Worm (Caenorhabditis elegans) whole organism, young adult: ENCODE measurements around the gene aqp-3.
A peak's percentile ranks its signal among the peaks of the same experiment; 100 is the strongest.
"Not testable (repeated sequence)": the region's sequence is repeated elsewhere in the genome, so short reads cannot be mapped to it uniquely, and the experiment has no call there.

Experiments
- B0261.1 ChIP-seq: sonication (generic microtip); optimal IDR thresholded peaks from 2 replicates; lab custom pipeline; 2016; ENCODE audit warnings: mild to moderate bottlenecking, missing genetic modification characterization, moderate library complexity, missing compliant biosample characterization
- C06A6.2 ChIP-seq: fragments of 200-800 bp; sonication (Bioruptor generic); conservative IDR thresholded peaks from 2 replicates; pipeline ENCODE4 v1.3.6; 2022; ENCODE audit warnings: missing genetic modification characterization, missing compliant biosample characterization
- F52B5.7 ChIP-seq: sonication (generic microtip); optimal IDR thresholded peaks from 2 replicates; lab custom pipeline; 2016; ENCODE audit warnings: mild to moderate bottlenecking, missing genetic modification characterization, missing compliant biosample characterization
- K11D2.4 ChIP-seq: fragments of 200-800 bp; sonication (Bioruptor generic); IDR thresholded peaks from 2 replicates; pipeline ENCODE4 v1.3.6; 2022; ENCODE audit warnings: missing genetic modification reagents, missing genetic modification characterization, missing compliant biosample characterization
- K12H6.12 ChIP-seq: fragments of 200-800 bp; sonication (Bioruptor generic); optimal IDR thresholded peaks from 2 replicates; lab custom pipeline; 2018; ENCODE audit warnings: mild to moderate bottlenecking, missing genetic modification characterization, missing compliant biosample characterization
- T07F8.4 ChIP-seq: sonication (generic microtip); optimal IDR thresholded peaks from 2 replicates; lab custom pipeline; 2016; ENCODE audit warnings: mild to moderate bottlenecking, missing genetic modification characterization, moderate library complexity, missing compliant biosample characterization
- Y56A3A.18 ChIP-seq: fragments of 200-800 bp; sonication (Bioruptor generic); IDR thresholded peaks from 2 replicates; pipeline ENCODE4 v1.3.6; 2022; ENCODE audit warnings: missing genetic modification reagents, missing genetic modification characterization, missing compliant biosample characterization
- ZK185.1 ChIP-seq: sonication (generic microtip); optimal IDR thresholded peaks from 2 replicates; lab custom pipeline; 2016; ENCODE audit warnings: mild to moderate bottlenecking, missing genetic modification characterization, missing compliant biosample characterization; ENCODE audit not compliant: poor library complexity, severe bottlenecking
- ama-1 ChIP-seq, 3 experiments: fragments of 150-350 bp in 1 of 3; sonication (generic microtip) in 2 of 3; optimal IDR thresholded peaks; 2 replicates each; lab custom pipeline; 2014 to 2018; ENCODE audit warnings: missing biosample characterization in 2 of 3, missing genetic modification characterization in 2 of 3, missing genetic modification reagents in 2 of 3
- bed-1 ChIP-seq: fragments of 200-800 bp; sonication (Bioruptor generic); IDR thresholded peaks from 2 replicates; pipeline ENCODE4 v1.3.6; 2022; ENCODE audit warnings: missing genetic modification reagents, missing genetic modification characterization, missing compliant biosample characterization
- bed-2 ChIP-seq: fragments of 200-800 bp; sonication (Bioruptor generic); IDR thresholded peaks from 2 replicates; pipeline ENCODE4 v1.3.6; 2022; ENCODE audit warnings: missing genetic modification reagents, missing genetic modification characterization, missing compliant biosample characterization
- cebp-1 ChIP-seq, 2 experiments: fragments of 200-800 bp in 1 of 2; sonication (Bioruptor generic) in 1 of 2; sonication (generic microtip) in 1 of 2; IDR thresholded peaks in 1 of 2; optimal IDR thresholded peaks in 1 of 2; 2 replicates each; pipeline versions ENCODE4 v1.3.6 to Lab custom; 2017 to 2022; ENCODE audit warnings: missing compliant biosample characterization in 2 of 2, missing genetic modification characterization in 2 of 2, mild to moderate bottlenecking in 1 of 2, missing genetic modification reagents in 1 of 2, moderate library complexity in 1 of 2
- ceh-100 ChIP-seq: fragments of 200-800 bp; sonication (Bioruptor generic); IDR thresholded peaks from 2 replicates; pipeline ENCODE4 v1.3.6; 2022; ENCODE audit warnings: missing genetic modification reagents, missing genetic modification characterization, missing compliant biosample characterization
- ceh-40 ChIP-seq: fragments of 200-800 bp; sonication (Bioruptor generic); IDR thresholded peaks from 2 replicates; pipeline ENCODE4 v1.3.6; 2022; ENCODE audit warnings: missing genetic modification characterization, missing compliant biosample characterization
- ceh-58 ChIP-seq: fragments of 200-800 bp; sonication (Bioruptor generic); IDR thresholded peaks from 2 replicates; pipeline ENCODE4 v1.3.6; 2022; ENCODE audit warnings: missing genetic modification characterization, missing compliant biosample characterization
- dpl-1 ChIP-seq: fragments of 150-350 bp; optimal IDR thresholded peaks from 2 replicates; lab custom pipeline; 2014; ENCODE audit warnings: missing biosample characterization, missing genetic modification reagents, missing genetic modification characterization
- ekl-4 ChIP-seq: fragments of 200-800 bp; sonication (Bioruptor generic); IDR thresholded peaks from 2 replicates; pipeline ENCODE4 v1.3.6; 2022; ENCODE audit warnings: missing genetic modification reagents, missing genetic modification characterization, missing compliant biosample characterization
- ets-4 ChIP-seq: fragments of 200-800 bp; sonication (Bioruptor generic); optimal IDR thresholded peaks from 2 replicates; lab custom pipeline; 2018; ENCODE audit warnings: mild to moderate bottlenecking, missing genetic modification characterization, missing compliant biosample characterization
- him-1 ChIP-seq: sonication (generic microtip); optimal IDR thresholded peaks from 2 replicates; lab custom pipeline; 2016; ENCODE audit warnings: missing genotype, missing genetic modification reagents, missing genetic modification characterization, missing compliant biosample characterization
- hrde-1 ChIP-seq: sonication (generic microtip); optimal IDR thresholded peaks from 2 replicates; lab custom pipeline; 2016; ENCODE audit warnings: missing genetic modification characterization, mild to moderate bottlenecking, missing compliant biosample characterization, moderate library complexity, missing genotype, missing genetic modification reagents, borderline replicate concordance
- let-607 ChIP-seq, 2 experiments: fragments of 200-800 bp in 1 of 2; sonication (Bioruptor generic) in 1 of 2; sonication (generic microtip) in 1 of 2; optimal IDR thresholded peaks; 2 replicates each; lab custom pipeline; 2016 to 2018; ENCODE audit warnings: mild to moderate bottlenecking in 2 of 2, missing compliant biosample characterization in 2 of 2, missing genetic modification characterization in 2 of 2, moderate library complexity in 2 of 2, missing genotype in 1 of 2
- lin-40 ChIP-seq: sonication (generic microtip); optimal IDR thresholded peaks from 2 replicates; lab custom pipeline; 2016; ENCODE audit warnings: missing genetic modification characterization, mild to moderate bottlenecking, missing compliant biosample characterization, missing genotype, missing genetic modification reagents
- lsl-1 ChIP-seq: fragments of 200-800 bp; sonication (Bioruptor generic); optimal IDR thresholded peaks from 2 replicates; lab custom pipeline; 2018; ENCODE audit warnings: mild to moderate bottlenecking, missing genetic modification characterization, moderate library complexity, missing compliant biosample characterization
- lsy-27 ChIP-seq: sonication (generic microtip); optimal IDR thresholded peaks from 2 replicates; lab custom pipeline; 2017; ENCODE audit warnings: missing genetic modification characterization, mild to moderate bottlenecking, missing compliant biosample characterization, antibody characterized with exemption, missing genotype, borderline replicate concordance; ENCODE audit not compliant: insufficient read depth
- madf-3 ChIP-seq: fragments of 200-800 bp; sonication (Bioruptor generic); IDR thresholded peaks from 2 replicates; pipeline ENCODE4 v1.3.6; 2022; ENCODE audit warnings: missing genetic modification reagents, missing genetic modification characterization, missing compliant biosample characterization
- nfya-2 ChIP-seq: fragments of 200-800 bp; sonication (Bioruptor generic); IDR thresholded peaks from 2 replicates; pipeline ENCODE4 v1.3.6; 2022; ENCODE audit warnings: missing genetic modification reagents, missing genetic modification characterization, missing compliant biosample characterization
- nhr-179 ChIP-seq: sonication (generic microtip); optimal IDR thresholded peaks from 2 replicates; lab custom pipeline; 2016; ENCODE audit warnings: mild to moderate bottlenecking, missing genetic modification characterization, missing compliant biosample characterization
- nhr-80 ChIP-seq: sonication (generic microtip); optimal IDR thresholded peaks from 2 replicates; lab custom pipeline; 2016; ENCODE audit warnings: missing genetic modification characterization, missing compliant biosample characterization
- repo-1 ChIP-seq: sonication (generic microtip); optimal IDR thresholded peaks from 2 replicates; lab custom pipeline; 2017; ENCODE audit warnings: mild to moderate bottlenecking, missing genetic modification characterization, missing compliant biosample characterization
- snpc-3.4 ChIP-seq: sonication (generic microtip); optimal IDR thresholded peaks from 2 replicates; lab custom pipeline; 2017; ENCODE audit warnings: missing genetic modification characterization, mild to moderate bottlenecking, missing compliant biosample characterization, antibody characterized with exemption, moderate library complexity, missing genotype, missing genetic modification reagents
- snpc-4 ChIP-seq, 5 experiments: fragments of 150-350 bp in 1 of 5; sonication (generic microtip) in 4 of 5; optimal IDR thresholded peaks; 2 replicates each; lab custom pipeline; 2014 to 2018; ENCODE audit warnings: missing genetic modification characterization in 5 of 5, missing biosample characterization in 3 of 5, antibody characterized with exemption in 2 of 5, mild to moderate bottlenecking in 2 of 5, missing compliant biosample characterization in 2 of 5, missing genotype in 2 of 5, moderate library complexity in 2 of 5, missing genetic modification reagents in 1 of 5
- somi-1 ChIP-seq: fragments of 200-800 bp; sonication (Bioruptor generic); optimal IDR thresholded peaks from 2 replicates; lab custom pipeline; 2018; ENCODE audit warnings: mild to moderate bottlenecking, missing genetic modification characterization, missing compliant biosample characterization
- tbp1 ChIP-seq: fragments of 200-800 bp; sonication (Bioruptor generic); optimal IDR thresholded peaks from 2 replicates; lab custom pipeline; 2018; ENCODE audit warnings: mild to moderate bottlenecking, missing genetic modification characterization, missing compliant biosample characterization
- unc-62 ChIP-seq: fragments of 150-350 bp; optimal IDR thresholded peaks from 2 replicates; lab custom pipeline; 2014; ENCODE audit warnings: missing biosample characterization, missing genetic modification reagents, missing genetic modification characterization
- xnd-1 ChIP-seq: sonication (generic microtip); optimal IDR thresholded peaks from 2 replicates; lab custom pipeline; 2016; ENCODE audit warnings: missing genotype, missing genetic modification reagents, missing genetic modification characterization, missing compliant biosample characterization
- ztf-22 ChIP-seq: fragments of 200-800 bp; sonication (Bioruptor generic); optimal IDR thresholded peaks from 2 replicates; lab custom pipeline; 2018; ENCODE audit warnings: mild to moderate bottlenecking, missing genetic modification characterization, moderate library complexity, missing compliant biosample characterization
- ztf-3 ChIP-seq: fragments of 200-800 bp; sonication (Bioruptor generic); optimal IDR thresholded peaks from 2 replicates; lab custom pipeline; 2018; ENCODE audit warnings: mild to moderate bottlenecking, missing genetic modification characterization, missing compliant biosample characterization

aqp-3 gene

ce11 chrIV:10970333-10970732 is 4.1 kb upstream of the aqp-3 start (continued):
- peak; percentile 34 to 66 for TF ChIP-seq let-607 (tag; optimal IDR thresholded peaks at IDR 0.05; lab: Kevin White, UChicago)

- TF ChIP-seq nhr-80 (tag; lab: Kevin White, UChicago) = peak; percentile 57
- TF ChIP-seq ceh-40 (GFP tag; lab: Robert Waterston, UW) = no peak
- TF ChIP-seq, all 124 proteins: peak for 1
Observed at ce11 chrIV:10964688-10965087, 1.6 kb downstream of the aqp-3 start.

ce11 chrIV:10958230-10958588 is 8.1 kb downstream of the aqp-3 start, which contains the start of gene sri-19:
Gene sri-19, plus strand, starts transcription at chrIV:10958372.
- TF ChIP-seq Y56A3A.18 (GFP tag; lab: Robert Waterston, UW) (no peak), xnd-1 (tag; lab: Kevin White, UChicago) (no peak), somi-1 (no peak), T07F8.4 (tag; lab: Kevin White, UChicago) (no peak), ets-4 (no peak), unc-62 (GFP tag; lab: Kevin White, UChicago) (no peak), ceh-58 (no peak), K11D2.4 (no peak), ceh-100 (no peak), lsl-1 (GFP tag; lab: Kevin White, UChicago) (no peak), nfya-2 (no peak), dpl-1 (GFP tag; lab: Kevin White, UChicago) (no peak), hrde-1 (tag; lab: Kevin White, UChicago) (no peak)

ce11 chrIV:10957583-10958229 is 8.6 kb downstream of the aqp-3 start, which contains the start of gene Y69E1A.5:
Gene Y69E1A.5, minus strand, starts transcription at chrIV:10957655.
- no peak for TF ChIP-seq ama-1 (optimal IDR thresholded peaks at IDR 0.05; lab: Kevin White, UChicago)
- TF ChIP-seq ama-1 (GFP tag; optimal IDR thresholded peaks at IDR 0.05; lab: Kevin White, UChicago) = no peak
- no peak for TF ChIP-seq unc-62 (GFP tag; lab: Kevin White, UChicago)
- no peak for TF ChIP-seq ztf-3
- no peak for TF ChIP-seq madf-3
- no peak for TF ChIP-seq ZK185.1 (tag; lab: Kevin White, UChicago)
- TF ChIP-seq repo-1 = no peak
- TF ChIP-seq somi-1 = no peak
- TF ChIP-seq tbp1 = no peak
- no peak for TF ChIP-seq ceh-40 (GFP tag; lab: Robert Waterston, UW)
- TF ChIP-seq lin-40 (tag; lab: Kevin White, UChicago) = no peak
- TF ChIP-seq cebp-1 (GFP tag; IDR thresholded peaks at IDR 0.05; lab: Robert Waterston, UW) = no peak
- TF ChIP-seq cebp-1 (tag; optimal IDR thresholded peaks at IDR 0.05; lab: Kevin White, UChicago) = no peak
- no peak for TF ChIP-seq snpc-4 (GFP tag; optimal IDR thresholded peaks at IDR 0.05; lab: Kevin White, UChicago)
- no peak for TF ChIP-seq snpc-4 (tag; optimal IDR thresholded peaks at IDR 0.05; lab: Kevin White, UChicago)
- TF ChIP-seq hrde-1 (tag; lab: Kevin White, UChicago) = no peak
- TF ChIP-seq, all 124 proteins: peak for 0

ce11 chrIV:10954955-10955354 is 11.3 kb downstream of the aqp-3 start, which contains the start of gene Y69E1A.4:
Gene Y69E1A.4, plus strand, starts transcription at chrIV:10955255.
- TF ChIP-seq lsy-27; ztf-22 (GFP tag; lab: Kevin White, UChicago); nfya-2: not testable (repeated sequence)

ce11 chrIV:10951997-10952396 is 14.3 kb downstream of the aqp-3 start, which contains the start of gene Y69E1A.3:
Gene Y69E1A.3, plus strand, starts transcription at chrIV:10952297.
- TF ChIP-seq F52B5.7 (no peak), ama-1 (optimal IDR thresholded peaks at IDR 0.05; lab: Kevin White, UChicago) (no peak), ama-1 (GFP tag; optimal IDR thresholded peaks at IDR 0.05; lab: Kevin White, UChicago) (no peak), K12H6.12 (no peak), ekl-4 (no peak), nhr-179 (tag; lab: Kevin White, UChicago) (no peak), C06A6.2 (GFP tag; lab: Robert Waterston, UW) (no peak), lsy-27 (no peak), bed-2 (GFP tag; lab: Robert Waterston, UW) (no peak), bed-1 (GFP tag; lab: Robert Waterston, UW) (no peak), snpc-3.4 (tag; lab: Kevin White, UChicago) (no peak), B0261.1 (tag; lab: Kevin White, UChicago) (no peak), repo-1 (no peak), him-1 (tag; lab: Kevin White, UChicago) (no peak), nfya-2 (no peak)
